Worm (Caenorhabditis elegans): Measurements from ENCODE around the gene T21C9.11.

- TF ChIP-seq scrt-1 (GFP tag; IDR thresholded peaks at IDR 0.05) = no peak
- TF ChIP-seq F13C5.2 (tag; optimal IDR thresholded peaks at IDR 0.05) = no peak
- TF ChIP-seq ama-1 (optimal IDR thresholded peaks at IDR 0.05) = no peak
- TF ChIP-seq B0310.2 (tag; optimal IDR thresholded peaks at IDR 0.05) = no peak
- TF ChIP-seq hmbx-1 (tag; optimal IDR thresholded peaks at IDR 0.05) = no peak
- TF ChIP-seq hmg-4 (GFP tag; optimal IDR thresholded peaks at IDR 0.05) = no peak
- TF ChIP-seq tra-4 (tag; optimal IDR thresholded peaks at IDR 0.05) = no peak
- no peak for TF ChIP-seq flt-1 (GFP tag; IDR thresholded peaks at IDR 0.05)
- TF ChIP-seq ceh-13 (GFP tag; optimal IDR thresholded peaks at IDR 0.05) = no peak
- no peak for TF ChIP-seq hnd-1 (tag; optimal IDR thresholded peaks at IDR 0.05)
- TF ChIP-seq pes-1 (GFP tag; IDR thresholded peaks at IDR 0.05) = no peak
- no peak for TF ChIP-seq sea-1 (GFP tag; conservative IDR thresholded peaks at IDR 0.05)
- TF ChIP-seq ceh-36 (tag; optimal IDR thresholded peaks at IDR 0.05) = no peak
Measured at ce11 chrV:10615496-10615895, 20.8 kb upstream of the T21C9.11 start, which contains the start of gene H09F14.1.

Data from whole organism, early embryonic.